Worm (Caenorhabditis elegans): ENCODE data around the gene asp-13.
A peak's percentile ranks its signal among the peaks of the same experiment; 100 is the strongest.

asp-13 gene

ce11 chrV:8662056-8663006, 19.3 kb upstream of the asp-13 start:
- TF ChIP-seq ceh-13 (GFP tag; optimal IDR thresholded peaks at IDR 0.05) (no peak), hmbx-1 (tag; optimal IDR thresholded peaks at IDR 0.05) (no peak), ets-7 (tag; optimal IDR thresholded peaks at IDR 0.05) (no peak), ceh-36 (tag; optimal IDR thresholded peaks at IDR 0.05) (no peak), scrt-1 (GFP tag; IDR thresholded peaks at IDR 0.05) (no peak), tbx-11 (GFP tag; IDR thresholded peaks at IDR 0.05) (no peak), pes-1 (GFP tag; IDR thresholded peaks at IDR 0.05) (no peak), sea-1 (GFP tag; conservative IDR thresholded peaks at IDR 0.05) (no peak), hnd-1 (tag; optimal IDR thresholded peaks at IDR 0.05) (no peak), B0310.2 (tag; optimal IDR thresholded peaks at IDR 0.05) (no peak), ama-1 (optimal IDR thresholded peaks at IDR 0.05) (no peak), flt-1 (GFP tag; IDR thresholded peaks at IDR 0.05) (no peak), tbx-37 (GFP tag; conservative IDR thresholded peaks at IDR 0.05) (no peak), aly-1 (tag; optimal IDR thresholded peaks at IDR 0.05) (no peak), tra-4 (tag; optimal IDR thresholded peaks at IDR 0.05) (no peak)

- no peak for TF ChIP-seq flt-1 (GFP tag; IDR thresholded peaks at IDR 0.05)
- TF ChIP-seq aly-1 (tag; optimal IDR thresholded peaks at IDR 0.05): no peak
- TF ChIP-seq ceh-36 (tag; optimal IDR thresholded peaks at IDR 0.05): no peak
- no peak for TF ChIP-seq hnd-1 (tag; optimal IDR thresholded peaks at IDR 0.05)
- TF ChIP-seq scrt-1 (GFP tag; IDR thresholded peaks at IDR 0.05): no peak
- peak; percentile 18 for TF ChIP-seq hmg-4 (GFP tag; optimal IDR thresholded peaks at IDR 0.05)
- TF ChIP-seq tbx-37 (GFP tag; conservative IDR thresholded peaks at IDR 0.05): no peak
- no peak for TF ChIP-seq ama-1 (optimal IDR thresholded peaks at IDR 0.05)
Observed at ce11 chrV:8661241-8661954, 18.4 kb upstream of the asp-13 start.

- no peak for TF ChIP-seq tra-4 (tag; optimal IDR thresholded peaks at IDR 0.05)
- TF ChIP-seq ceh-13 (GFP tag; optimal IDR thresholded peaks at IDR 0.05): no peak
- no peak for TF ChIP-seq ceh-36 (tag; optimal IDR thresholded peaks at IDR 0.05)
- no peak for TF ChIP-seq B0310.2 (tag; optimal IDR thresholded peaks at IDR 0.05)
- no peak for TF ChIP-seq F13C5.2 (tag; optimal IDR thresholded peaks at IDR 0.05)
- no peak for TF ChIP-seq hmg-4 (GFP tag; optimal IDR thresholded peaks at IDR 0.05)
- no peak for TF ChIP-seq tbx-11 (GFP tag; IDR thresholded peaks at IDR 0.05)
- TF ChIP-seq flt-1 (GFP tag; IDR thresholded peaks at IDR 0.05): no peak
- TF ChIP-seq aly-1 (tag; optimal IDR thresholded peaks at IDR 0.05): no peak
- TF ChIP-seq pes-1 (GFP tag; IDR thresholded peaks at IDR 0.05): no peak
- no peak for TF ChIP-seq sea-1 (GFP tag; conservative IDR thresholded peaks at IDR 0.05)
- TF ChIP-seq hmbx-1 (tag; optimal IDR thresholded peaks at IDR 0.05): no peak
- TF ChIP-seq ets-7 (tag; optimal IDR thresholded peaks at IDR 0.05): no peak
- no peak for TF ChIP-seq hnd-1 (tag; optimal IDR thresholded peaks at IDR 0.05)
- no peak for TF ChIP-seq scrt-1 (GFP tag; IDR thresholded peaks at IDR 0.05)
- TF ChIP-seq tbx-37 (GFP tag; conservative IDR thresholded peaks at IDR 0.05): no peak
- TF ChIP-seq ama-1 (optimal IDR thresholded peaks at IDR 0.05): no peak
Observed at ce11 chrV:8660475-8660874, 17.5 kb upstream of the asp-13 start.

- no peak for TF ChIP-seq ceh-13 (GFP tag; optimal IDR thresholded peaks at IDR 0.05)
Observed at ce11 chrV:8658577-8659362, 15.8 kb upstream of the asp-13 start.

ce11 chrV:8657911-8658310, 14.9 kb upstream of the asp-13 start:
- no peak for TF ChIP-seq tbx-37 (GFP tag; conservative IDR thresholded peaks at IDR 0.05)
- no peak for TF ChIP-seq aly-1 (tag; optimal IDR thresholded peaks at IDR 0.05)
- no peak for TF ChIP-seq hmbx-1 (tag; optimal IDR thresholded peaks at IDR 0.05)
- TF ChIP-seq F13C5.2 (tag; optimal IDR thresholded peaks at IDR 0.05): no peak
- TF ChIP-seq ceh-36 (tag; optimal IDR thresholded peaks at IDR 0.05): no peak
- no peak for TF ChIP-seq B0310.2 (tag; optimal IDR thresholded peaks at IDR 0.05)
- TF ChIP-seq pes-1 (GFP tag; IDR thresholded peaks at IDR 0.05): no peak
- TF ChIP-seq hmg-4 (GFP tag; optimal IDR thresholded peaks at IDR 0.05): no peak
- TF ChIP-seq tbx-11 (GFP tag; IDR thresholded peaks at IDR 0.05): no peak
- TF ChIP-seq ceh-13 (GFP tag; optimal IDR thresholded peaks at IDR 0.05): no peak
- no peak for TF ChIP-seq sea-1 (GFP tag; conservative IDR thresholded peaks at IDR 0.05)
- TF ChIP-seq ama-1 (optimal IDR thresholded peaks at IDR 0.05): no peak

- TF ChIP-seq ceh-13 (GFP tag; optimal IDR thresholded peaks at IDR 0.05): no peak
- TF ChIP-seq scrt-1 (GFP tag; IDR thresholded peaks at IDR 0.05): no peak
- TF ChIP-seq ama-1 (optimal IDR thresholded peaks at IDR 0.05): no peak
- no peak for TF ChIP-seq hmg-4 (GFP tag; optimal IDR thresholded peaks at IDR 0.05)
- no peak for TF ChIP-seq tbx-11 (GFP tag; IDR thresholded peaks at IDR 0.05)
- TF ChIP-seq B0310.2 (tag; optimal IDR thresholded peaks at IDR 0.05): no peak
- no peak for TF ChIP-seq tbx-37 (GFP tag; conservative IDR thresholded peaks at IDR 0.05)
- no peak for TF ChIP-seq F13C5.2 (tag; optimal IDR thresholded peaks at IDR 0.05)
- no peak for TF ChIP-seq tra-4 (tag; optimal IDR thresholded peaks at IDR 0.05)
- TF ChIP-seq ceh-36 (tag; optimal IDR thresholded peaks at IDR 0.05): no peak
- no peak for TF ChIP-seq aly-1 (tag; optimal IDR thresholded peaks at IDR 0.05)
Observed at ce11 chrV:8654460-8655419, 11.7 kb upstream of the asp-13 start.
